Worm (Caenorhabditis elegans) whole organism, L4/young adult: ENCODE results near the gene ugt-10.

Experiments used
- W03F9.2 ChIP-seq: fragments of 150-350 bp; optimal IDR thresholded peaks from 2 replicates; lab custom pipeline; 2014; ENCODE audit warnings: missing biosample characterization, missing genetic modification characterization
- dao-5 ChIP-seq: sonication (generic microtip); optimal IDR thresholded peaks from 2 replicates; lab custom pipeline; 2016; ENCODE audit warnings: missing genotype, missing genetic modification characterization, moderate library complexity, missing compliant biosample characterization
- him-1 ChIP-seq: sonication (generic microtip); optimal IDR thresholded peaks from 2 replicates; lab custom pipeline; 2016; ENCODE audit warnings: missing genotype, missing genetic modification reagents, missing genetic modification characterization, missing compliant biosample characterization

ce11 chrV:4851138-4851537 lies 48.8 kb downstream of the ugt-10 start, which contains the start of gene nex-4:
- no peak for TF ChIP-seq W03F9.2 (tag; lab: Kevin White, UChicago)
- TF ChIP-seq him-1, result no peak
- TF ChIP-seq dao-5 (tag; lab: Kevin White, UChicago), result no peak
